Worm (Caenorhabditis elegans): ENCODE data around the gene klp-4.

Gene klp-4

ce11 chrX:3197319-3197718 is 18.8 kb upstream of the klp-4 start:
- no peak for TF ChIP-seq flt-1 (GFP tag; IDR thresholded peaks at IDR 0.05)
- no peak for TF ChIP-seq klf-2 (GFP tag; conservative IDR thresholded peaks at IDR 0.05)

- TF ChIP-seq tab-1 (GFP tag; IDR thresholded peaks at IDR 0.05): no peak
- no peak for TF ChIP-seq cog-1 (tag; optimal IDR thresholded peaks at IDR 0.05)
- TF ChIP-seq T22C8.4 (GFP tag; IDR thresholded peaks at IDR 0.05): no peak
- no peak for TF ChIP-seq flt-1 (GFP tag; IDR thresholded peaks at IDR 0.05)
- no peak for TF ChIP-seq med-1 (GFP tag; optimal IDR thresholded peaks at IDR 0.05; ENCODE audit: insufficient read depth)
- TF ChIP-seq ref-1 (GFP tag; conservative IDR thresholded peaks at IDR 0.05): no peak
- no peak for TF ChIP-seq ztf-29 (GFP tag; IDR thresholded peaks at IDR 0.05)
- no peak for TF ChIP-seq klf-2 (GFP tag; conservative IDR thresholded peaks at IDR 0.05)
- no peak for TF ChIP-seq ztf-23 (GFP tag; IDR thresholded peaks at IDR 0.05)
These were observed 13.0 kb upstream of the klp-4 start for ce11 chrX:3191353-3192065.

- TF ChIP-seq cog-1 (tag; optimal IDR thresholded peaks at IDR 0.05) (no peak), T22C8.4 (GFP tag; IDR thresholded peaks at IDR 0.05) (no peak), klf-2 (GFP tag; conservative IDR thresholded peaks at IDR 0.05) (no peak), ztf-29 (GFP tag; IDR thresholded peaks at IDR 0.05) (no peak), ztf-23 (GFP tag; IDR thresholded peaks at IDR 0.05) (no peak), tab-1 (GFP tag; IDR thresholded peaks at IDR 0.05) (no peak), med-1 (GFP tag; optimal IDR thresholded peaks at IDR 0.05; ENCODE audit: insufficient read depth) (no peak), flt-1 (GFP tag; IDR thresholded peaks at IDR 0.05) (no peak), ref-1 (GFP tag; conservative IDR thresholded peaks at IDR 0.05) (no peak)
These were observed 11.7 kb upstream of the klp-4 start for ce11 chrX:3190193-3190592.

- no peak for TF ChIP-seq ztf-29 (GFP tag; IDR thresholded peaks at IDR 0.05)
- no peak for TF ChIP-seq ref-1 (GFP tag; conservative IDR thresholded peaks at IDR 0.05)
- TF ChIP-seq med-1 (GFP tag; optimal IDR thresholded peaks at IDR 0.05; ENCODE audit: insufficient read depth): no peak
- TF ChIP-seq T22C8.4 (GFP tag; IDR thresholded peaks at IDR 0.05): no peak
- TF ChIP-seq klf-2 (GFP tag; conservative IDR thresholded peaks at IDR 0.05): no peak
- TF ChIP-seq cog-1 (tag; optimal IDR thresholded peaks at IDR 0.05): no peak
- TF ChIP-seq ztf-23 (GFP tag; IDR thresholded peaks at IDR 0.05): no peak
- no peak for TF ChIP-seq tab-1 (GFP tag; IDR thresholded peaks at IDR 0.05)
- no peak for TF ChIP-seq flt-1 (GFP tag; IDR thresholded peaks at IDR 0.05)
These were observed 6.1 kb upstream of the klp-4 start for ce11 chrX:3184649-3185048.

- TF ChIP-seq ztf-23 (GFP tag; IDR thresholded peaks at IDR 0.05): no peak
- no peak for TF ChIP-seq ref-1 (GFP tag; conservative IDR thresholded peaks at IDR 0.05)
These were observed 3.4 kb upstream of the klp-4 start for ce11 chrX:3181870-3182269.

ce11 chrX:3181376-3181775 is 2.9 kb upstream of the klp-4 start:
- no peak for TF ChIP-seq med-1 (GFP tag; optimal IDR thresholded peaks at IDR 0.05; ENCODE audit: insufficient read depth)
- no peak for TF ChIP-seq tab-1 (GFP tag; IDR thresholded peaks at IDR 0.05)
- no peak for TF ChIP-seq cog-1 (tag; optimal IDR thresholded peaks at IDR 0.05)
- TF ChIP-seq ref-1 (GFP tag; conservative IDR thresholded peaks at IDR 0.05): no peak
- TF ChIP-seq klf-2 (GFP tag; conservative IDR thresholded peaks at IDR 0.05): no peak
- no peak for TF ChIP-seq ztf-29 (GFP tag; IDR thresholded peaks at IDR 0.05)
- no peak for TF ChIP-seq T22C8.4 (GFP tag; IDR thresholded peaks at IDR 0.05)
- TF ChIP-seq flt-1 (GFP tag; IDR thresholded peaks at IDR 0.05): no peak
- TF ChIP-seq ztf-23 (GFP tag; IDR thresholded peaks at IDR 0.05): no peak

ce11 chrX:3176728-3177127 is 1.8 kb downstream of the klp-4 start:
- TF ChIP-seq med-1 (GFP tag; optimal IDR thresholded peaks at IDR 0.05; ENCODE audit: insufficient read depth) (no peak), ref-1 (GFP tag; conservative IDR thresholded peaks at IDR 0.05) (no peak), T22C8.4 (GFP tag; IDR thresholded peaks at IDR 0.05) (no peak), ztf-23 (GFP tag; IDR thresholded peaks at IDR 0.05) (no peak), tab-1 (GFP tag; IDR thresholded peaks at IDR 0.05) (no peak), flt-1 (GFP tag; IDR thresholded peaks at IDR 0.05) (no peak), cog-1 (tag; optimal IDR thresholded peaks at IDR 0.05) (no peak), ztf-29 (GFP tag; IDR thresholded peaks at IDR 0.05) (no peak), klf-2 (GFP tag; conservative IDR thresholded peaks at IDR 0.05) (no peak)

- TF ChIP-seq tab-1 (GFP tag; IDR thresholded peaks at IDR 0.05) (no peak), T22C8.4 (GFP tag; IDR thresholded peaks at IDR 0.05) (no peak)
These were observed 8.0 kb downstream of the klp-4 start, which contains the start of gene C15C7.6 for ce11 chrX:3170456-3170855. C15C7.6 (minus strand) TSS chrX:3170556.

- TF ChIP-seq tab-1 (GFP tag; IDR thresholded peaks at IDR 0.05) (no peak), ztf-23 (GFP tag; IDR thresholded peaks at IDR 0.05) (no peak), ztf-29 (GFP tag; IDR thresholded peaks at IDR 0.05) (no peak), cog-1 (tag; optimal IDR thresholded peaks at IDR 0.05) (no peak), T22C8.4 (GFP tag; IDR thresholded peaks at IDR 0.05) (no peak), flt-1 (GFP tag; IDR thresholded peaks at IDR 0.05) (no peak), ref-1 (GFP tag; conservative IDR thresholded peaks at IDR 0.05) (no peak), klf-2 (GFP tag; conservative IDR thresholded peaks at IDR 0.05) (no peak), med-1 (GFP tag; optimal IDR thresholded peaks at IDR 0.05; ENCODE audit: insufficient read depth) (no peak)
These were observed 12.9 kb downstream of the klp-4 start, which contains the start of gene pfut-1 for ce11 chrX:3165569-3165968. pfut-1 (plus strand) TSS chrX:3165826.

- TF ChIP-seq T22C8.4 (GFP tag; IDR thresholded peaks at IDR 0.05) (no peak), cog-1 (tag; optimal IDR thresholded peaks at IDR 0.05) (no peak), ztf-29 (GFP tag; IDR thresholded peaks at IDR 0.05) (no peak), med-1 (GFP tag; optimal IDR thresholded peaks at IDR 0.05; ENCODE audit: insufficient read depth) (no peak)
These were observed 14.4 kb downstream of the klp-4 start, which contains the start of gene syx-6 for ce11 chrX:3163972-3164575. syx-6 (plus strand) TSS chrX:3164525.
